Worm (Caenorhabditis elegans): Measurements from ENCODE around the gene ugt-65.

DNA sequence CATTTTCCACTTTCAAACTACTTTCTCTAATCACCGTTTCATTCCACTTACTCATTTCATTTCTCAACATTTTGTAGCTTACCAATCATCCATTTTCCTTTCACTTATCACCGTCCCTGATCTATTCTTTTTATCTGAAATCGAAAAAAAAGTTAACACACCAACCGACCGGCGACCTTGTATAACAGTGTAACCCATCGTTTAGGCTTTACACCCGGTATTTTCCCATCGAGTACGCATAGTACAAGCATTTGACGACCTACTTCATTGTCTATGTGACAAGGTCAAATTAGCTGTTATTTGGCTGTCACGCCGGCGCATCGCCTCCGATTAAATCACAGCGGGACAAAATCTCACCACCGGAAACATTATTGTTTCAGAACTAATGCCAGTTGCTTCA lies 9.0 kb downstream of the ugt-65 start:
- TF ChIP-seq W03F9.2 (tag; optimal IDR thresholded peaks at IDR 0.05) (no peak), him-1 (tag; optimal IDR thresholded peaks at IDR 0.05) (no peak)
